Worm (Caenorhabditis elegans): Measurements from ENCODE around the gene mcm-3.

The mcm-3 gene

ce11 chrV:15015799-15016198 lies 43.6 kb downstream of the mcm-3 start:
- peak in 1 of 2 experiments; percentile 25 for TF ChIP-seq hif-1 (tag; optimal IDR thresholded peaks at IDR 0.05)
- no peak for TF ChIP-seq dpl-1 (GFP tag; optimal IDR thresholded peaks at IDR 0.05)
- peak; percentile 83 for TF ChIP-seq aha-1 (tag)

DNA sequence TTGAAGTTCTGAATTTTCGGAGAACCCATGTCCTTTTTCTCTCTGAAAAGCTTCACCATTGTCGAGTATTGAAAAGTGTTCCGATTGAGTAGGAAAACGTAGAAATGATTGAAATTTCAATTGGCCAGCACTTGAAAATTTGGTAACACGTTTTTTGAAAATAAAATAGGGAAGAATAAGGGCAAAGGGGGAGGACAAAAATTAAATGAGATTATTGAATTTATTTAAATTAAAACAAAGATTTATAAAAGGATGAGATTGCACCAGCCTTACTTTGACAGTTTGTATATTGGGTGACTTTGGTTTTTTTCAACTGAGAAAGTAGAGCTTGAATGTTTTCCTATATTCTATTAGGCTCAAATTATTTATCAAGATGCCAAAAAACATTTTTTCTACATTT lies 45.2 kb downstream of the mcm-3 start, which contains the start of gene obr-2:
Gene obr-2, minus strand, starts transcription at position 101 of the 400 bp plus-strand sequence.
- no peak for TF ChIP-seq mdt-29 (GFP tag; IDR thresholded peaks at IDR 0.05)
- no peak for TF ChIP-seq nhr-77 (tag; optimal IDR thresholded peaks at IDR 0.05)
- TF ChIP-seq ceh-28 (tag; optimal IDR thresholded peaks at IDR 0.05), result no peak
- no peak for TF ChIP-seq zag-1 (tag; optimal IDR thresholded peaks at IDR 0.05)
- no peak for TF ChIP-seq ceh-62 (tag; optimal IDR thresholded peaks at IDR 0.05)
- no peak for TF ChIP-seq aha-1 (tag)
- no peak for TF ChIP-seq lin-15B (tag; optimal IDR thresholded peaks at IDR 0.05)
- TF ChIP-seq F26F4.8 (GFP tag; conservative IDR thresholded peaks at IDR 0.05), result no peak
- no peak for TF ChIP-seq Y48G9A.11 (GFP tag; IDR thresholded peaks at IDR 0.05)
- no peak for TF ChIP-seq set-16 (GFP tag; IDR thresholded peaks at IDR 0.05)
- TF ChIP-seq jun-1 (tag; optimal IDR thresholded peaks at IDR 0.05), result no peak
- no peak for TF ChIP-seq ceh-32 (tag; optimal IDR thresholded peaks at IDR 0.05; ENCODE audit: poor library complexity)
- no peak for TF ChIP-seq ztf-11 (tag; optimal IDR thresholded peaks at IDR 0.05)
- no peak for TF ChIP-seq vab-7 (GFP tag; IDR thresholded peaks at IDR 0.05)
- no peak for TF ChIP-seq lim-7 (GFP tag; IDR thresholded peaks at IDR 0.05)
- TF ChIP-seq nhr-42 (GFP tag; IDR thresholded peaks at IDR 0.05), result no peak
- TF ChIP-seq F37D6.2 (tag; optimal IDR thresholded peaks at IDR 0.05), result no peak
- no peak for TF ChIP-seq mep-1 (tag; optimal IDR thresholded peaks at IDR 0.05)
- TF ChIP-seq php-3 (GFP tag; IDR thresholded peaks at IDR 0.05), result no peak
- no peak for TF ChIP-seq arid-1 (GFP tag; conservative IDR thresholded peaks at IDR 0.05)

- no peak for TF ChIP-seq zfp-3 (GFP tag; conservative IDR thresholded peaks at IDR 0.05)
- TF ChIP-seq aha-1 (tag), result peak; percentile 90
Measured at ce11 chrV:15013328-15013727, 46.1 kb downstream of the mcm-3 start.

DNA sequence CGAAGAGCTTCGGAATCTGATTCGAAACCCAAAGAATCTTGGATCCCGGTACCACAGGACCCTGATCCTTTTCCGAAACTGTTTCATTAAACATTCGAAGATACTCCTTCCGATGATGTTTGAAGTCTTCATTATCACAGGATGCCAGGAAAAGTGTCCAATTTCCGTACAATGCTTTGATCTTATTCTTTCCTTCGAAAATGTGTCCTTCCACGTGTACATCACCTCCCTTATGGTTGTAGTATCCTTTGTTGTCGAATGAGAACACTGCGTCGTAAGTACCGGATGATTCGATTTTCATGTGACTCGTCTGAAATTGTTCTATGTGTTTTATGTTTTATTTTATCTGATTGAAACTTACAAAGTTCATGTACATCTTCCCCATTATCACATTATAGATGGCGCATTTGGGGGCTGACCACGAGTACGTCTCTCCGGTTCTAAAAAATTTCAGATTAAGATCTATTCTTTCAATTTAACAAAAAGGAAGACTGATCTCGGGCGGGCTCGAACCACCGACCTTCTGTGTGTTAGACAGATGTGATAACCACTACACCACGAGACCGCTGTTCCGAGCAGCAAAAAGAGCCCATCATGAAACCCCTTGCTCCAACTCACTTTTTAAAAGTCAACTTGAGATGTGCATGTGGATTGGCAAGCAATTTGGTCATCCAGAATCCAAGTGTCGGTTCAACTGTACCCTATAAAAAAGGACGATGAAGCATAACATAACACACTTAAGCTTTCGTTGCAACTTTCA lies 46.7 kb downstream of the mcm-3 start:
- TF ChIP-seq zip-11 (GFP tag; IDR thresholded peaks at IDR 0.05) (no peak), unc-62 (GFP tag; optimal IDR thresholded peaks at IDR 0.05 in 1 of 2) (peak in 1 of 2 experiments; percentile 60), unc-62 (tag; optimal IDR thresholded peaks at IDR 0.05) (no peak), hlh-30 (tag; optimal IDR thresholded peaks at IDR 0.05; ENCODE audit: insufficient read depth) (peak; percentile 29), snpc-1.2 (GFP tag; IDR thresholded peaks at IDR 0.05) (0 out of 2 replicates have a peak, but pooled peaks have one; percentile 43), F37D6.2 (tag; optimal IDR thresholded peaks at IDR 0.05) (no peak), unc-39 (tag; optimal IDR thresholded peaks at IDR 0.05) (no peak), hlh-11 (tag; optimal IDR thresholded peaks at IDR 0.05) (peak; percentile 16), gei-8 (GFP tag; optimal IDR thresholded peaks at IDR 0.05) (peak; percentile 46), rbr-2 (tag; optimal IDR thresholded peaks at IDR 0.05) (no peak), nhr-42 (GFP tag; IDR thresholded peaks at IDR 0.05) (0 out of 2 replicates have a peak, but pooled peaks have one; percentile 14), lim-7 (GFP tag; IDR thresholded peaks at IDR 0.05) (0 out of 2 replicates have a peak, but pooled peaks have one; percentile 15), daf-8 (GFP tag; IDR thresholded peaks at IDR 0.05) (no peak), ZK546.5 (tag; optimal IDR thresholded peaks at IDR 0.05) (no peak), ZK337.2 (GFP tag; IDR thresholded peaks at IDR 0.05) (no peak), aha-1 (tag) (peak; percentile 46), dmd-8 (GFP tag; IDR thresholded peaks at IDR 0.05) (peak; percentile 41; the same call in 1 of the 2 replicates), nhr-11 (tag; optimal IDR thresholded peaks at IDR 0.05) (no peak), lin-38 (GFP tag; IDR thresholded peaks at IDR 0.05) (peak; percentile 66), nhr-48 (tag; optimal IDR thresholded peaks at IDR 0.05) (peak; percentile 40), hif-1 (tag; optimal IDR thresholded peaks at IDR 0.05) (no peak), nhr-76 (tag; optimal IDR thresholded peaks at IDR 0.05) (no peak), T20F7.1 (GFP tag; optimal IDR thresholded peaks at IDR 0.05) (peak; percentile 17), mes-2 (tag; optimal IDR thresholded peaks at IDR 0.05; ENCODE audit: poor library complexity, severe bottlenecking) (peak; percentile 26), ceh-44 (GFP tag; IDR thresholded peaks at IDR 0.05) (0 out of 2 replicates have a peak, but pooled peaks have one; percentile 19), zfp-3 (GFP tag; conservative IDR thresholded peaks at IDR 0.05) (no peak), spr-1 (tag; optimal IDR thresholded peaks at IDR 0.05) (peak; percentile 21), lsy-2 (tag; optimal IDR thresholded peaks at IDR 0.05) (no peak)

All from whole organism, L4 larva.